Worm (Caenorhabditis elegans): ENCODE results near the gene math-10.

DNA sequence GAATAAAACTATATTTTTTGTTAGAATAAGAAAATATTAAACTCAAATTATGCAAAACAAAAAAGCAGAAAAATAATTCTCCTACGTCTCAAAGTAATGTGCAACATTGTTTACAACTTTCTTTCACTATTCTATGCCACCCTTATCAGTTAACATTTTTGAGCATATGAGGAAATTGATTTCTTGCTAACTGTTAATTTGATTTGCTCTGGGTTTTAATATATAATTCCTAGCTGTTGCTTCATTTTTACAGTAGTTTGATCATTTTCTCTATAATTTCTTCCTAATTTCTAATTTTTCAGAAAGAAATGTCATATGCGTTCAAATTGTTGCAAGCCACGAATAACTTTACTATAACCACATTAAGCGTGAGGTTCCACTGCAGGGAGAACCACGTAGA lies 35.1 kb upstream of the math-10 start, which contains the start of gene T08E11.1:
- no peak for TF ChIP-seq flh-1 (GFP tag; optimal IDR thresholded peaks at IDR 0.05)
- no peak for TF ChIP-seq mep-1 (tag; optimal IDR thresholded peaks at IDR 0.05)
- TF ChIP-seq elt-1 (tag; optimal IDR thresholded peaks at IDR 0.05; ENCODE audit: borderline replicate concordance, insufficient read depth): no peak
- no peak for TF ChIP-seq ces-1 (GFP tag; optimal IDR thresholded peaks at IDR 0.05)
- no peak for TF ChIP-seq unc-62 (GFP tag; optimal IDR thresholded peaks at IDR 0.05)
- no peak for TF ChIP-seq snpc-4 (tag; optimal IDR thresholded peaks at IDR 0.05)
- TF ChIP-seq ztf-11 (tag; optimal IDR thresholded peaks at IDR 0.05): no peak
- no peak for TF ChIP-seq unc-120 (tag; optimal IDR thresholded peaks at IDR 0.05; ENCODE audit: poor library complexity, severe bottlenecking)
- TF ChIP-seq lsy-2 (tag; optimal IDR thresholded peaks at IDR 0.05): no peak
- no peak for TF ChIP-seq lin-32 (GFP tag; optimal IDR thresholded peaks at IDR 0.05)
- TF ChIP-seq cnd-1 (tag; optimal IDR thresholded peaks at IDR 0.05): no peak
- no peak for TF ChIP-seq nhr-76 (tag; optimal IDR thresholded peaks at IDR 0.05)
- no peak for TF ChIP-seq nhr-12 (tag; optimal IDR thresholded peaks at IDR 0.05)
- no peak for TF ChIP-seq ceh-39 (tag; optimal IDR thresholded peaks at IDR 0.05)
